Fruit fly (Drosophila melanogaster): Measurements from ENCODE around the gene Ddx56.

Gene Ddx56

dm6 chrX:21388734-21389133, 988 bp upstream of the Ddx56 start, which contains the start of gene mst (continued):
- peak; percentile 62 for TF ChIP-seq amos (GFP tag; IDR thresholded peaks at IDR 0.05; ENCODE audit: partially characterized antibody)
- no peak for TF ChIP-seq Eip74EF (GFP tag; optimal IDR thresholded peaks at IDR 0.05)
- 0 out of 4 replicates have a peak, but pooled peaks have one; percentile 40 for TF ChIP-seq chinmo (GFP tag; IDR thresholded peaks at IDR 0.05; ENCODE audit: partially characterized antibody)
- TF ChIP-seq vvl (GFP tag; IDR thresholded peaks at IDR 0.05) = no peak
- no peak for TF ChIP-seq lmd (GFP tag; IDR thresholded peaks at IDR 0.05)
- TF ChIP-seq HLH4C (GFP tag; IDR thresholded peaks at IDR 0.05; ENCODE audit: partially characterized antibody) = peak; percentile 67
- peak; percentile 62 for TF ChIP-seq CG16813 (GFP tag; IDR thresholded peaks at IDR 0.05; ENCODE audit: partially characterized antibody)
- TF ChIP-seq sna (GFP tag; IDR thresholded peaks at IDR 0.05; ENCODE audit: partially characterized antibody) = peak; percentile 73; the same call in 1 of the 2 replicates
- TF ChIP-seq tio (GFP tag; optimal IDR thresholded peaks at IDR 0.05) = no peak
- peak; percentile 46; the same call in 1 of the 2 replicates for TF ChIP-seq Bgb (GFP tag; IDR thresholded peaks at IDR 0.05; ENCODE audit: partially characterized antibody)
- TF ChIP-seq otp (GFP tag; IDR thresholded peaks at IDR 0.05) = no peak
- TF ChIP-seq Pdp1 (GFP tag; optimal IDR thresholded peaks at IDR 0.05) = peak in 1 of 2 experiments; percentile 17
- TF ChIP-seq D19A (tag; optimal IDR thresholded peaks at IDR 0.05) = peak; percentile 53
- no peak for TF ChIP-seq slp2 (GFP tag; optimal IDR thresholded peaks at IDR 0.05)
- no peak for TF ChIP-seq Deaf1 (tag; optimal IDR thresholded peaks at IDR 0.05)
- no peak for TF ChIP-seq abd-A (tag; optimal IDR thresholded peaks at IDR 0.05)
- TF ChIP-seq aop (GFP tag; IDR thresholded peaks at IDR 0.05) = no peak
- peak; percentile 61; the same call in 2 of the 3 replicates for TF ChIP-seq vnd (GFP tag; IDR thresholded peaks at IDR 0.05; ENCODE audit: partially characterized antibody)
- no peak for TF ChIP-seq eve (GFP tag; optimal IDR thresholded peaks at IDR 0.05)

DNA sequence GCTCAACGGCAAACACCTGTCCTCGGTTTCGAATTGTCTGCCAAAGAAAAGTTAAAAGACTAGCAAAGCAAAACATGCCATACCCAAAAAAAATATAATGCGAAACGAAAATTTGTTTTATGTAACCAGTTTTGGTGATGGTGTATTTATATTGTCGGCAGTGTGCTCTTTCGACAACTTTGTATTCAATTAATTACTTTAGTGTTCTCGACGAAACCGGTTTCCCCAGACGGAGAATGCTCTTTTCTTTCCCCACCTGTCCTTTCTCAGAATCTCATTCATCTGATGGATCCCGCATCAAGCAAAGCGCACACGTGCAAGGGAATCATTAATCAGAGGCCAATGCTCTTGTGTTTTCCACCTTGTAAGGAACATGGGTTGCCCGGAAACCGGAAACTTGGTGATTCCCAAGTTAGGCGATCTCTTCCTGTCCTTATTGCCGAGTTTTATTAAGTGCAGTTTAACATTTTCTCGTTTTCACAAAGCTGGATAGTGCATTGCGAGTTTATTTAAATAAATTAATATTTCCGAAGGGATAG, 9.3 kb downstream of the Ddx56 start:
- TF ChIP-seq slp2 (GFP tag; optimal IDR thresholded peaks at IDR 0.05) (no peak), sens (GFP tag) (peak; percentile 2), Stat92E (GFP tag; optimal IDR thresholded peaks at IDR 0.05) (peak in 1 of 3 experiments; percentile 49), Elba2 (GFP tag; optimal IDR thresholded peaks at IDR 0.05) (no peak), CG15514 (GFP tag; optimal IDR thresholded peaks at IDR 0.05) (no peak)

DNA sequence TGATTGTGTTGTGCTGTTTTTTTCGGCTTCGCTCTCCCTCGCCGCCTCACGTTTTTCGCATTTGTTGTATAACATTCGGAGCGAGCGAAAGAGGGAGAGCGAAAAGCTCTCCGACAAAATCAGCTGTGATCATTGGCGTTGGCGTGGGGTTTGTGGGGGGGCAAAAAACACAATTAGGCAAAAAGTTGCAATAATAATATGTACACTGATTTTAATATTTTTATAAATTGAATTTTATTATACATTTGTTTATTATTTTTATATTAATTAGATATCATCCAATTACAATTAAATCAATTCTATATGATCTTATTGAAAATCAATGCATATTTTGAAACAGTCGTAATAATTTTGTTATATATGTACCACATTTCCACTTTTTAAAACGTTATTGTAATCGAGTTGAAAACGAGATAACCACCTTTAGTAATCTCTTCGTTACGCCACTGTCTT, 12.1 kb downstream of the Ddx56 start:
- TF ChIP-seq Nf-YC (tag; optimal IDR thresholded peaks at IDR 0.05) (peak; percentile 24), CG12236 (GFP tag; optimal IDR thresholded peaks at IDR 0.05) (no peak), Dref (GFP tag; IDR thresholded peaks at IDR 0.05) (no peak), trem (tag; optimal IDR thresholded peaks at IDR 0.05) (no peak), CG4730 (GFP tag; IDR thresholded peaks at IDR 0.05) (no peak), sob (GFP tag; IDR thresholded peaks at IDR 0.05) (no peak), zen (tag; optimal IDR thresholded peaks at IDR 0.05) (no peak), CG3163 (GFP tag; optimal IDR thresholded peaks at IDR 0.05) (no peak), CG7271 (tag; optimal IDR thresholded peaks at IDR 0.05) (no peak), CG13775 (GFP tag; optimal IDR thresholded peaks at IDR 0.05) (peak; percentile 19), Scr (GFP tag; IDR thresholded peaks at IDR 0.05; ENCODE audit: partially characterized antibody) (no peak), Rx (GFP tag; IDR thresholded peaks at IDR 0.05) (no peak), knrl (GFP tag; IDR thresholded peaks at IDR 0.05; ENCODE audit: partially characterized antibody) (no peak), CrebB (tag; optimal IDR thresholded peaks at IDR 0.05) (no peak), bsh (GFP tag; optimal IDR thresholded peaks at IDR 0.05) (peak in 1 of 2 experiments; percentile 37), Sox100B (GFP tag; optimal IDR thresholded peaks at IDR 0.05) (peak; percentile 54), CG33213 (GFP tag; optimal IDR thresholded peaks at IDR 0.05) (no peak), Dad (GFP tag; optimal IDR thresholded peaks at IDR 0.05) (no peak), aop (GFP tag; IDR thresholded peaks at IDR 0.05) (no peak), Dbx (GFP tag; IDR thresholded peaks at IDR 0.05) (0 out of 3 replicates have a peak, but pooled peaks have one; percentile 30), Meics (GFP tag; optimal IDR thresholded peaks at IDR 0.05) (peak; percentile 74), trh (GFP tag; optimal IDR thresholded peaks at IDR 0.05) (no peak), CG34422 (GFP tag; IDR thresholded peaks at IDR 0.05) (no peak), H15 (GFP tag; IDR thresholded peaks at IDR 0.05) (no peak), jumu (GFP tag; optimal IDR thresholded peaks at IDR 0.05) (no peak)
